Fruit fly (Drosophila melanogaster): Measurements from ENCODE around the gene CG1544.
A peak's percentile ranks its signal among the peaks of the same experiment; 100 is the strongest.

CG1544 gene

dm6 chr3R:31218214-31218876, 21.6 kb downstream of the CG1544 start:
- TF ChIP-seq CG10543 (GFP tag; optimal IDR thresholded peaks at IDR 0.05): peak; percentile 50
- peak; percentile 22 for TF ChIP-seq grau (tag; optimal IDR thresholded peaks at IDR 0.05)
- no peak for TF ChIP-seq inv (GFP tag; IDR thresholded peaks at IDR 0.05; ENCODE audit: partially characterized antibody)
- TF ChIP-seq caup (GFP tag; optimal IDR thresholded peaks at IDR 0.05; ENCODE audit: severe bottlenecking): no peak
- no peak for TF ChIP-seq CG12391 (tag; optimal IDR thresholded peaks at IDR 0.05)
- TF ChIP-seq ERR (GFP tag; optimal IDR thresholded peaks at IDR 0.05): no peak
- TF ChIP-seq rib (GFP tag; IDR thresholded peaks at IDR 0.05): no peak
- peak; percentile 3 for TF ChIP-seq CG34376 (GFP tag; optimal IDR thresholded peaks at IDR 0.05)
- peak; percentile 47 for TF ChIP-seq CG17385 (GFP tag; optimal IDR thresholded peaks at IDR 0.05)
- no peak for TF ChIP-seq Spps (tag; optimal IDR thresholded peaks at IDR 0.05)
- TF ChIP-seq Dek (tag; optimal IDR thresholded peaks at IDR 0.05): peak; percentile 9
- TF ChIP-seq crol (GFP tag; IDR thresholded peaks at IDR 0.05): no peak
- TF ChIP-seq ab (GFP tag; optimal IDR thresholded peaks at IDR 0.05): no peak
- TF ChIP-seq GATAe (GFP tag; conservative IDR thresholded peaks at IDR 0.05): no peak
- TF ChIP-seq wor (GFP tag; IDR thresholded peaks at IDR 0.05): no peak
- peak; percentile 67 for TF ChIP-seq Med (GFP tag)
- TF ChIP-seq Awh (GFP tag; IDR thresholded peaks at IDR 0.05): no peak
- no peak for TF ChIP-seq Chrac-16 (GFP tag; optimal IDR thresholded peaks at IDR 0.05)
- no peak for TF ChIP-seq CG11093 (GFP tag; IDR thresholded peaks at IDR 0.05)
- peak; percentile 1 for TF ChIP-seq salm (tag; optimal IDR thresholded peaks at IDR 0.05)
- TF ChIP-seq dan (GFP tag; IDR thresholded peaks at IDR 0.05): no peak
- TF ChIP-seq Stat92E (GFP tag; optimal IDR thresholded peaks at IDR 0.05): no peak
- TF ChIP-seq D (optimal IDR thresholded peaks at IDR 0.05): no peak
- TF ChIP-seq D (GFP tag; optimal IDR thresholded peaks at IDR 0.05): no peak
- no peak for TF ChIP-seq CG14014 (GFP tag; IDR thresholded peaks at IDR 0.05)
- TF ChIP-seq CG6254 (GFP tag; optimal IDR thresholded peaks at IDR 0.05): peak; percentile 50
- no peak for TF ChIP-seq Ptx1 (GFP tag; IDR thresholded peaks at IDR 0.05)
- no peak for TF ChIP-seq ash1 (GFP tag; optimal IDR thresholded peaks at IDR 0.05)
- TF ChIP-seq CG11695 (GFP tag; IDR thresholded peaks at IDR 0.05): no peak
- TF ChIP-seq nmo (GFP tag; optimal IDR thresholded peaks at IDR 0.05): peak; percentile 13
- peak; percentile 19 for TF ChIP-seq CG4617 (GFP tag; optimal IDR thresholded peaks at IDR 0.05; ENCODE audit: borderline replicate concordance)
- TF ChIP-seq CG8944 (GFP tag; optimal IDR thresholded peaks at IDR 0.05): no peak
- no peak for TF ChIP-seq CG13894 (tag; optimal IDR thresholded peaks at IDR 0.05)
- TF ChIP-seq kah (GFP tag; optimal IDR thresholded peaks at IDR 0.05): peak; percentile 2
- TF ChIP-seq Meics (GFP tag; optimal IDR thresholded peaks at IDR 0.05): no peak
- TF ChIP-seq pb (GFP tag; optimal IDR thresholded peaks at IDR 0.05): no peak
- TF ChIP-seq abd-A (tag; optimal IDR thresholded peaks at IDR 0.05): peak; percentile 14
- TF ChIP-seq dmrt99B (tag; optimal IDR thresholded peaks at IDR 0.05): no peak
- TF ChIP-seq sens (GFP tag): peak; percentile 47
- peak; percentile 100 for TF ChIP-seq bigmax (GFP tag; optimal IDR thresholded peaks at IDR 0.05)
- no peak for TF ChIP-seq CG9727 (GFP tag; optimal IDR thresholded peaks at IDR 0.05)
- no peak for TF ChIP-seq CG8388 (GFP tag; optimal IDR thresholded peaks at IDR 0.05)
- no peak for TF ChIP-seq Oli (tag; optimal IDR thresholded peaks at IDR 0.05)
- TF ChIP-seq CG5245 (GFP tag; optimal IDR thresholded peaks at IDR 0.05): no peak
- no peak for TF ChIP-seq nau (GFP tag; optimal IDR thresholded peaks at IDR 0.05)
- TF ChIP-seq CG10431 (GFP tag; optimal IDR thresholded peaks at IDR 0.05): peak; percentile 53
- TF ChIP-seq YL-1 (GFP tag; optimal IDR thresholded peaks at IDR 0.05): peak; percentile 96
- no peak for TF ChIP-seq ewg (GFP tag; optimal IDR thresholded peaks at IDR 0.05)
- no peak for TF ChIP-seq CG31224 (GFP tag; IDR thresholded peaks at IDR 0.05)
- TF ChIP-seq CG3281 (GFP tag; optimal IDR thresholded peaks at IDR 0.05): no peak
